Fruit fly (Drosophila melanogaster) whole organism, embryonic: ENCODE data around the gene CG11791.

Experiments
- ATbp ChIP-seq: fragments of 200-800 bp; sonication (Bioruptor generic); optimal IDR thresholded peaks from 2 replicates; lab custom pipeline; 2017; ENCODE audit warnings: missing biosample characterization, mild to moderate bottlenecking, missing genetic modification characterization, missing genetic modification reagents
- CG10321 ChIP-seq: fragments of 200-800 bp; sonication (Bioruptor generic); IDR thresholded peaks from 2 replicates; pipeline ENCODE4 v1.3.6; 2022; ENCODE audit warnings: missing biosample characterization, missing genetic modification characterization
- CG10979 ChIP-seq: fragments of 200-800 bp; sonication (Bioruptor generic); optimal IDR thresholded peaks from 2 replicates; lab custom pipeline; 2018; ENCODE audit warnings: missing biosample characterization, mild to moderate bottlenecking, missing genetic modification characterization, moderate library complexity
- CG11696 ChIP-seq: fragments of 200-800 bp; sonication (Bioruptor generic); IDR thresholded peaks from 2 replicates; pipeline ENCODE4 v1.3.6; 2022; ENCODE audit warnings: missing biosample characterization, missing genetic modification characterization
- CG12155 ChIP-seq: fragments of 200-800 bp; sonication (Bioruptor generic); optimal IDR thresholded peaks from 3 replicates; lab custom pipeline; 2016; ENCODE audit warnings: missing biosample characterization, missing genetic modification characterization
- CG14050 ChIP-seq: fragments of 200-800 bp; sonication (Bioruptor generic); IDR thresholded peaks from 3 replicates; pipeline ENCODE4 v1.3.6; 2022; ENCODE audit warnings: missing biosample characterization, missing genetic modification characterization
- CG14667 ChIP-seq: fragments of 200-800 bp; sonication (Bioruptor generic); IDR thresholded peaks from 2 replicates; pipeline ENCODE4 v1.3.6; 2022; ENCODE audit warnings: missing biosample characterization, missing genetic modification characterization
- CG1529 ChIP-seq: fragments of 200-800 bp; sonication (Bioruptor generic); optimal IDR thresholded peaks from 3 replicates; lab custom pipeline; 2018; ENCODE audit warnings: missing biosample characterization, missing genetic modification characterization
- CG15479 ChIP-seq: fragments of 200-800 bp; sonication (Bioruptor generic); optimal IDR thresholded peaks from 3 replicates; lab custom pipeline; 2019; ENCODE audit warnings: missing biosample characterization, mild to moderate bottlenecking, missing genetic modification characterization, moderate library complexity
- CG16779 ChIP-seq: fragments of 200-800 bp; sonication (Bioruptor generic); IDR thresholded peaks from 2 replicates; pipeline ENCODE4 v1.3.6; 2022; ENCODE audit warnings: missing biosample characterization, missing genetic modification characterization
- CG16815 ChIP-seq: fragments of 200-800 bp; sonication (Bioruptor generic); optimal IDR thresholded peaks from 3 replicates; lab custom pipeline; 2017; ENCODE audit warnings: missing biosample characterization, mild to moderate bottlenecking, missing genetic modification characterization
- CG1832 ChIP-seq: fragments of 200-800 bp; sonication (Bioruptor generic); optimal IDR thresholded peaks from 2 replicates; lab custom pipeline; 2017; ENCODE audit warnings: missing biosample characterization, mild to moderate bottlenecking, missing genetic modification characterization, inconsistent platforms
- CG2199 ChIP-seq: fragments of 200-800 bp; sonication (Bioruptor generic); IDR thresholded peaks from 3 replicates; pipeline ENCODE4 v1.3.6; 2022; ENCODE audit warnings: missing biosample characterization, missing genetic modification characterization
- CG3407 ChIP-seq: fragments of 200-800 bp; sonication (Bioruptor generic); optimal IDR thresholded peaks from 2 replicates; lab custom pipeline; 2018; ENCODE audit warnings: missing biosample characterization, mild to moderate bottlenecking, missing genetic modification characterization
- CG34376 ChIP-seq: fragments of 200-800 bp; sonication (Bioruptor generic); optimal IDR thresholded peaks from 2 replicates; lab custom pipeline; 2018; ENCODE audit warnings: missing biosample characterization, mild to moderate bottlenecking, missing genetic modification characterization
- CG3726 ChIP-seq: fragments of 200-800 bp; sonication (Bioruptor generic); IDR thresholded peaks from 3 replicates; pipeline ENCODE4, ENCODE4 v1.3.6; 2022; ENCODE audit warnings: missing biosample characterization, missing genetic modification characterization
- CG3838 ChIP-seq: fragments of 200-800 bp; sonication (Bioruptor generic); optimal IDR thresholded peaks from 3 replicates; lab custom pipeline; 2016; ENCODE audit warnings: missing biosample characterization, missing genetic modification characterization
- CG4360 ChIP-seq: fragments of 200-800 bp; sonication (Bioruptor generic); IDR thresholded peaks from 2 replicates; pipeline ENCODE4 v1.3.6; 2022; ENCODE audit warnings: missing biosample characterization, missing genetic modification characterization
- CG4617 ChIP-seq: fragments of 200-800 bp; sonication (Bioruptor generic); optimal IDR thresholded peaks from 3 replicates; lab custom pipeline; 2016; ENCODE audit warnings: missing biosample characterization, missing genetic modification characterization, borderline replicate concordance
- CG6765 ChIP-seq: fragments of 200-800 bp; sonication (Bioruptor generic); optimal IDR thresholded peaks from 3 replicates; lab custom pipeline; 2017; ENCODE audit warnings: missing biosample characterization, mild to moderate bottlenecking, missing genetic modification characterization
- CG6854 ChIP-seq: fragments of 200-800 bp; sonication (Bioruptor generic); optimal IDR thresholded peaks from 3 replicates; lab custom pipeline; 2017; ENCODE audit warnings: missing biosample characterization, mild to moderate bottlenecking, missing genetic modification characterization
- CG7372 ChIP-seq: fragments of 200-800 bp; sonication (Bioruptor generic); IDR thresholded peaks from 2 replicates; pipeline ENCODE4 v1.3.6; 2022; ENCODE audit warnings: missing biosample characterization, missing genetic modification characterization
- CG8765 ChIP-seq: fragments of 200-800 bp; sonication (Bioruptor generic); IDR thresholded peaks from 2 replicates; pipeline ENCODE4 v1.3.6; 2022; ENCODE audit warnings: missing biosample characterization, missing genetic modification characterization
- CHES-1-like ChIP-seq: fragments of 200-800 bp; sonication (Bioruptor generic); optimal IDR thresholded peaks from 2 replicates; lab custom pipeline; 2016; ENCODE audit warnings: missing biosample characterization, missing genetic modification characterization
- CTCF ChIP-seq: fragments of 200-800 bp; sonication (Bioruptor generic); optimal IDR thresholded peaks from 2 replicates; lab custom pipeline; 2017; ENCODE audit warnings: missing biosample characterization, mild to moderate bottlenecking, missing genetic modification characterization, moderate library complexity
- CoRest ChIP-seq: fragments of 200-800 bp; sonication (Bioruptor generic); optimal IDR thresholded peaks from 3 replicates; lab custom pipeline; 2018; ENCODE audit warnings: missing biosample characterization, mild to moderate bottlenecking, missing genetic modification characterization, moderate library complexity
- D19A ChIP-seq: fragments of 200-800 bp; optimal IDR thresholded peaks from 3 replicates; lab custom pipeline; 2019; ENCODE audit warnings: missing biosample characterization, mild to moderate bottlenecking, missing genetic modification characterization, moderate library complexity
- Hand ChIP-seq: fragments of 200-800 bp; sonication (Bioruptor generic); optimal IDR thresholded peaks from 2 replicates; lab custom pipeline; 2017; ENCODE audit warnings: mild to moderate bottlenecking, missing biosample characterization, missing genetic modification reagents, missing genetic modification characterization
- HmgZ ChIP-seq: fragments of 200-800 bp; sonication (Bioruptor generic); optimal IDR thresholded peaks from 2 replicates; lab custom pipeline; 2018; ENCODE audit warnings: missing biosample characterization, mild to moderate bottlenecking, missing genetic modification characterization
- Hr39 ChIP-seq: fragments of >200 bp; optimal IDR thresholded peaks from 2 replicates; lab custom pipeline; 2017
- Hr78 ChIP-seq, 2 experiments: fragments of 200-800 bp in 1 of 2; fragments of >200 bp in 1 of 2; sonication (Bioruptor generic) in 1 of 2; optimal IDR thresholded peaks; 2 replicates each; lab custom pipeline; 2017 to 2019; ENCODE audit warnings: missing biosample characterization in 2 of 2, missing genetic modification characterization in 2 of 2, mild to moderate bottlenecking in 1 of 2, moderate library complexity in 1 of 2
- MESR4 ChIP-seq: fragments of 200-800 bp; sonication (Bioruptor generic); optimal IDR thresholded peaks from 2 replicates; lab custom pipeline; 2018; ENCODE audit warnings: missing biosample characterization, mild to moderate bottlenecking, missing genetic modification characterization, moderate library complexity
- Nf-YA ChIP-seq: fragments of 200-800 bp; sonication (Bioruptor generic); IDR thresholded peaks from 2 replicates; pipeline ENCODE4 v1.3.6; 2022; ENCODE audit warnings: missing biosample characterization, missing genetic modification characterization
- aop ChIP-seq: fragments of 200-800 bp; sonication (Bioruptor generic); IDR thresholded peaks from 2 replicates; pipeline ENCODE4 v1.3.6; 2022; ENCODE audit warnings: missing biosample characterization, missing genetic modification characterization
- ash1 ChIP-seq: fragments of 200-800 bp; sonication (Bioruptor generic); optimal IDR thresholded peaks from 2 replicates; lab custom pipeline; 2018; ENCODE audit warnings: missing biosample characterization, mild to moderate bottlenecking, missing genetic modification characterization
- cato ChIP-seq: fragments of 200-800 bp; sonication (Bioruptor generic); optimal IDR thresholded peaks from 2 replicates; lab custom pipeline; 2016; ENCODE audit warnings: missing biosample characterization, missing genetic modification characterization, borderline replicate concordance
- cg ChIP-seq: fragments of 200-800 bp; sonication (Bioruptor generic); optimal IDR thresholded peaks from 3 replicates; lab custom pipeline; 2019; ENCODE audit warnings: missing biosample characterization, mild to moderate bottlenecking, missing genetic modification characterization, moderate library complexity
- dmrt11E ChIP-seq: fragments of 200-800 bp; sonication (Bioruptor generic); optimal IDR thresholded peaks from 3 replicates; lab custom pipeline; 2018; ENCODE audit warnings: missing biosample characterization, mild to moderate bottlenecking, missing genetic modification characterization, moderate library complexity
- ftz-f1 ChIP-seq: fragments of 200-800 bp; sonication (Bioruptor generic); optimal IDR thresholded peaks from 2 replicates; lab custom pipeline; 2016; ENCODE audit warnings: missing biosample characterization, missing genetic modification characterization
- her ChIP-seq: fragments of 200-800 bp; sonication (Bioruptor generic); optimal IDR thresholded peaks from 2 replicates; lab custom pipeline; 2016; ENCODE audit warnings: missing biosample characterization, missing genetic modification characterization
- kah ChIP-seq: fragments of 200-800 bp; sonication (Bioruptor generic); optimal IDR thresholded peaks from 2 replicates; lab custom pipeline; 2018; ENCODE audit warnings: missing biosample characterization, mild to moderate bottlenecking, missing genetic modification characterization
- org-1 ChIP-seq: fragments of 200-800 bp; sonication (Bioruptor generic); optimal IDR thresholded peaks from 2 replicates; lab custom pipeline; 2017; ENCODE audit warnings: missing biosample characterization, missing genetic modification characterization
- pfk ChIP-seq: fragments of 200-800 bp; sonication (Bioruptor generic); optimal IDR thresholded peaks from 2 replicates; lab custom pipeline; 2018; ENCODE audit warnings: missing biosample characterization, mild to moderate bottlenecking, missing genetic modification characterization, moderate library complexity
- pros ChIP-seq: fragments of 200-800 bp; sonication (Bioruptor generic); optimal IDR thresholded peaks from 3 replicates; lab custom pipeline; 2019; ENCODE audit warnings: missing biosample characterization, mild to moderate bottlenecking, missing genetic modification characterization, moderate library complexity
- repo ChIP-seq: fragments of 200-800 bp; sonication (Bioruptor generic); optimal IDR thresholded peaks from 2 replicates; lab custom pipeline; 2016; ENCODE audit warnings: missing biosample characterization, missing genetic modification characterization
- scrt ChIP-seq: fragments of 200-800 bp; sonication (Bioruptor generic); optimal IDR thresholded peaks from 2 replicates; lab custom pipeline; 2018; ENCODE audit warnings: missing biosample characterization, mild to moderate bottlenecking, missing genetic modification characterization, moderate library complexity
- shn ChIP-seq: fragments of 200-800 bp; sonication (Bioruptor generic); optimal IDR thresholded peaks from 3 replicates; lab custom pipeline; 2016; ENCODE audit warnings: missing biosample characterization, missing genetic modification characterization
- slp2 ChIP-seq: fragments of 200-800 bp; sonication (Bioruptor generic); optimal IDR thresholded peaks from 2 replicates; lab custom pipeline; 2016; ENCODE audit warnings: missing biosample characterization, missing genetic modification characterization
- sr ChIP-seq: fragments of 200-800 bp; sonication (Bioruptor generic); IDR thresholded peaks from 3 replicates; pipeline ENCODE4 v1.3.6; 2022; ENCODE audit warnings: missing biosample characterization, missing genetic modification characterization
- ssp ChIP-seq: fragments of 200-800 bp; sonication (Bioruptor generic); IDR thresholded peaks from 2 replicates; pipeline ENCODE4 v1.3.6; 2022; ENCODE audit warnings: missing biosample characterization, missing genetic modification characterization
- twi ChIP-seq: fragments of 200-800 bp; optimal IDR thresholded peaks from 2 replicates; lab custom pipeline; 2019; ENCODE audit warnings: missing biosample characterization, mild to moderate bottlenecking, missing genetic modification characterization, moderate library complexity
- usp ChIP-seq: fragments of >200 bp; optimal IDR thresholded peaks from 2 replicates; lab custom pipeline; 2017; ENCODE audit warnings: missing biosample characterization, missing genetic modification characterization
- zfh2 ChIP-seq: fragments of 200-800 bp; sonication (Bioruptor generic); optimal IDR thresholded peaks from 2 replicates; lab custom pipeline; 2016; ENCODE audit warnings: missing biosample characterization, missing genetic modification characterization

CG11791 gene

DNA sequence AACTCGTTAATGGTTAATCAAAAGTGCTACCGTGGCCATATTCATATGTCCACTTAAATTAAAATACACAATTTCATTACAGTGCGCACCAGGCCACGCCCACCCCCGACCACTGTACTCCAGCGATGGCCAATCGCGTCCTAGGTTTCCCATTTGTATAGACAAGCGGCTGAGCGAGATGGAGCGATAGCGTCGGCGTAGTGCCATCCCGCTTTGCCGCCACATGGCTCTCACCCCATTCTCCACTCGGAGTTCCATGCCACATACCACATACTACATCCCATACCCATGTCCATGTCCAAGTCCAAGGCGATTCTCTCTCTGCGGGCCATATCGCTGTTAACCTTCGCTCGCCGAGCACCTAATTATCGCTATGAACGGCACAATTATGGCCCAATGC lies 31.0 kb downstream of the CG11791 start (continued):
- TF ChIP-seq pfk (GFP tag; lab: Kevin White, UChicago) (no peak), cg (GFP tag; lab: Kevin White, UChicago) (peak; percentile 40), usp (GFP tag; lab: Kevin White, UChicago) (no peak), CG1529 (GFP tag; lab: Kevin White, UChicago) (no peak), CG3726 (GFP tag; lab: Robert Waterston, UW) (no peak), CG10321 (peak; percentile 98), aop (no peak), slp2 (GFP tag; lab: Kevin White, UChicago) (no peak), CG16815 (GFP tag; lab: Kevin White, UChicago) (no peak), CG14050 (GFP tag; lab: Robert Waterston, UW) (no peak), ATbp (GFP tag; lab: Kevin White, UChicago) (no peak), twi (tag; lab: Kevin White, UChicago) (peak; percentile 47), CG4617 (GFP tag; lab: Kevin White, UChicago) (no peak), HmgZ (tag; lab: Kevin White, UChicago) (no peak), sr (GFP tag; lab: Robert Waterston, UW) (no peak), CG12155 (GFP tag; lab: Kevin White, UChicago) (no peak), CoRest (tag; lab: Kevin White, UChicago) (peak; percentile 43), CG1832 (GFP tag; lab: Kevin White, UChicago) (peak; percentile 94), pros (GFP tag; lab: Kevin White, UChicago) (no peak), shn (GFP tag; lab: Kevin White, UChicago) (no peak), CG2199 (GFP tag; lab: Robert Waterston, UW) (peak; percentile 75; the same call in 1 of the 3 replicates), MESR4 (no peak), CHES-1-like (GFP tag; lab: Kevin White, UChicago) (no peak), CG15479 (no peak), CG3838 (GFP tag; lab: Kevin White, UChicago) (no peak), CG34376 (GFP tag; lab: Kevin White, UChicago) (no peak), zfh2 (GFP tag; lab: Kevin White, UChicago) (no peak), dmrt11E (tag; lab: Kevin White, UChicago) (no peak), D19A (tag; lab: Kevin White, UChicago) (no peak), CG6854 (GFP tag; lab: Kevin White, UChicago) (no peak), Hr78 (GFP tag; optimal IDR thresholded peaks at IDR 0.05; lab: Kevin White, UChicago) (no peak), CG3407 (no peak), Nf-YA (GFP tag; lab: Robert Waterston, UW) (peak; percentile 99), ash1 (GFP tag; lab: Kevin White, UChicago) (no peak), her (GFP tag; lab: Kevin White, UChicago) (no peak), CG7372 (GFP tag; lab: Robert Waterston, UW) (no peak), CG4360 (GFP tag; lab: Robert Waterston, UW) (no peak), ftz-f1 (GFP tag; lab: Kevin White, UChicago) (peak; percentile 39), Hand (GFP tag; lab: Kevin White, UChicago) (no peak), CG11696 (GFP tag; lab: Robert Waterston, UW) (no peak), repo (no peak), org-1 (GFP tag; lab: Kevin White, UChicago) (no peak), CG6765 (no peak), CG10979 (tag; lab: Kevin White, UChicago) (no peak), cato (no peak), CG14667 (GFP tag; lab: Robert Waterston, UW) (no peak), CG16779 (GFP tag; lab: Robert Waterston, UW) (no peak), kah (GFP tag; lab: Kevin White, UChicago) (no peak), CTCF (GFP tag; lab: Kevin White, UChicago) (no peak), Hr39 (lab: Kevin White, UChicago) (no peak), CG8765 (GFP tag; lab: Robert Waterston, UW) (no peak), scrt (GFP tag; lab: Kevin White, UChicago) (no peak), ssp (GFP tag; lab: Robert Waterston, UW) (no peak)
